Worm (Caenorhabditis elegans) whole organism, L1 larva: ENCODE data around the gene scrm-8.

Experiments used
- C34B4.2 ChIP-seq: sonication (generic microtip); optimal IDR thresholded peaks from 2 replicates; lab custom pipeline; 2017; ENCODE audit warnings: mild to moderate bottlenecking, missing genetic modification characterization, missing compliant biosample characterization
- F16B12.6 ChIP-seq: fragments of 150-350 bp; optimal IDR thresholded peaks from 2 replicates; lab custom pipeline; 2014; ENCODE audit warnings: missing biosample characterization, missing genetic modification characterization
- alr-1 ChIP-seq: fragments of 200-800 bp; sonication (Bioruptor generic); optimal IDR thresholded peaks from 2 replicates; lab custom pipeline; 2018; ENCODE audit warnings: borderline replicate concordance, mild to moderate bottlenecking, missing genetic modification characterization, missing compliant biosample characterization
- blmp-1 ChIP-seq: fragments of 150-350 bp; optimal IDR thresholded peaks from 2 replicates; lab custom pipeline; 2014; ENCODE audit warnings: missing biosample characterization, missing genetic modification characterization
- ceh-8 ChIP-seq: fragments of 200-800 bp; sonication (Bioruptor generic); optimal IDR thresholded peaks from 2 replicates; lab custom pipeline; 2018; ENCODE audit warnings: mild to moderate bottlenecking, missing genetic modification characterization, moderate library complexity, missing compliant biosample characterization
- ceh-82 ChIP-seq, 3 experiments: fragments of 150-350 bp in 1 of 3; sonication (generic microtip) in 2 of 3; optimal IDR thresholded peaks; 2 replicates each; lab custom pipeline; 2014 to 2017; ENCODE audit warnings: missing biosample characterization in 3 of 3, missing genetic modification characterization in 3 of 3
- ceh-88 ChIP-seq: fragments of 200-800 bp; sonication (Bioruptor generic); IDR thresholded peaks from 2 replicates; pipeline ENCODE4 v1.3.6; 2022; ENCODE audit warnings: missing genetic modification characterization, missing compliant biosample characterization
- ceh-90 ChIP-seq: sonication (generic microtip); optimal IDR thresholded peaks from 2 replicates; lab custom pipeline; 2016; ENCODE audit warnings: missing genetic modification characterization, missing compliant biosample characterization
- dpl-1 ChIP-seq, 3 experiments: fragments of 150-350 bp in 2 of 3; sonication (generic microtip) in 1 of 3; optimal IDR thresholded peaks; 2 replicates each; lab custom pipeline; 2014 to 2017; ENCODE audit warnings: missing biosample characterization in 3 of 3, missing genetic modification characterization in 3 of 3, missing genetic modification reagents in 3 of 3
- efl-1 ChIP-seq, 4 experiments: fragments of 150-350 bp; optimal IDR thresholded peaks in 3 of 4; peaks in 1 of 4; 1 replicate in 1 of 4; 2 replicates in 3 of 4; lab custom pipeline; 2014; ENCODE audit warnings: missing biosample characterization in 2 of 4, missing genetic modification characterization in 2 of 4, missing genetic modification reagents in 2 of 4
- efl-3 ChIP-seq: fragments of 200-800 bp; sonication (Bioruptor generic); optimal IDR thresholded peaks from 2 replicates; lab custom pipeline; 2018; ENCODE audit warnings: mild to moderate bottlenecking, missing genetic modification characterization, missing compliant biosample characterization
- fkh-10 ChIP-seq: sonication (generic microtip); optimal IDR thresholded peaks from 2 replicates; lab custom pipeline; 2017; ENCODE audit warnings: missing biosample characterization, missing genetic modification reagents, missing genetic modification characterization
- hlh-17 ChIP-seq: fragments of 200-800 bp; sonication (Bioruptor generic); optimal IDR thresholded peaks from 2 replicates; lab custom pipeline; 2018; ENCODE audit warnings: missing genetic modification characterization, mild to moderate bottlenecking, missing compliant biosample characterization, moderate library complexity, borderline replicate concordance
- hpl-2 ChIP-seq: fragments of 150-350 bp; optimal IDR thresholded peaks from 2 replicates; lab custom pipeline; 2014; ENCODE audit warnings: missing biosample characterization, missing genetic modification reagents, missing genetic modification characterization
- isw-1 ChIP-seq: fragments of 200-800 bp; sonication (Bioruptor generic); IDR thresholded peaks from 2 replicates; pipeline ENCODE4 v1.3.6; 2022; ENCODE audit warnings: missing genetic modification characterization, missing compliant biosample characterization
- jun-1 ChIP-seq: fragments of 150-350 bp; optimal IDR thresholded peaks from 2 replicates; lab custom pipeline; 2014; ENCODE audit warnings: missing biosample characterization, missing genetic modification reagents, missing genetic modification characterization
- lin-15B ChIP-seq: fragments of 150-350 bp; sonication (generic microtip); optimal IDR thresholded peaks from 3 replicates; lab custom pipeline; 2014; ENCODE audit warnings: missing biosample characterization, missing genetic modification characterization
- lsy-2 ChIP-seq, 2 experiments: fragments of 150-350 bp; optimal IDR thresholded peaks; 2 replicates each; lab custom pipeline; 2014; ENCODE audit warnings: missing biosample characterization in 2 of 2, missing genetic modification characterization in 2 of 2
- mab-9 ChIP-seq: fragments of 200-800 bp; sonication (Bioruptor generic); IDR thresholded peaks from 2 replicates; pipeline ENCODE4 v1.3.6; 2022; ENCODE audit warnings: missing genetic modification reagents, missing genetic modification characterization, missing compliant biosample characterization
- nhr-19 ChIP-seq: fragments of 200-800 bp; sonication (Bioruptor generic); conservative IDR thresholded peaks from 2 replicates; pipeline ENCODE4 v1.3.6; 2022; ENCODE audit warnings: missing genetic modification characterization, missing compliant biosample characterization
- nhr-20 ChIP-seq: sonication (generic microtip); optimal IDR thresholded peaks from 2 replicates; lab custom pipeline; 2016; ENCODE audit warnings: mild to moderate bottlenecking, missing genetic modification characterization, missing compliant biosample characterization
- nhr-237 ChIP-seq: fragments of 150-350 bp; optimal IDR thresholded peaks from 2 replicates; lab custom pipeline; 2014; ENCODE audit warnings: missing biosample characterization, missing genetic modification characterization
- nhr-85 ChIP-seq: sonication (generic microtip); peaks from one replicate; lab custom pipeline; 2016; ENCODE audit warnings: missing genetic modification characterization, inconsistent platforms, missing compliant biosample characterization
- pag-3 ChIP-seq: sonication (generic microtip); optimal IDR thresholded peaks from 2 replicates; lab custom pipeline; 2017; ENCODE audit warnings: missing genetic modification characterization, mild to moderate bottlenecking, missing compliant biosample characterization, antibody characterized with exemption, borderline replicate concordance; ENCODE audit not compliant: insufficient read depth
- rnt-1 ChIP-seq: sonication (generic microtip); optimal IDR thresholded peaks from 2 replicates; lab custom pipeline; 2016; ENCODE audit warnings: mild to moderate bottlenecking, missing genetic modification characterization, moderate library complexity, missing compliant biosample characterization
- sox-4 ChIP-seq: sonication (generic microtip); optimal IDR thresholded peaks from 2 replicates; lab custom pipeline; 2016; ENCODE audit warnings: missing genetic modification characterization, missing compliant biosample characterization
- swsn-7 ChIP-seq: sonication (generic microtip); optimal IDR thresholded peaks from 2 replicates; lab custom pipeline; 2016; ENCODE audit warnings: missing genetic modification characterization, missing compliant biosample characterization
- unc-130 ChIP-seq: fragments of 150-350 bp; optimal IDR thresholded peaks from 2 replicates; lab custom pipeline; 2017; ENCODE audit warnings: missing biosample characterization, missing genetic modification characterization, inconsistent platforms
- unc-98 ChIP-seq: fragments of 200-800 bp; sonication (Bioruptor generic); IDR thresholded peaks from 2 replicates; pipeline ENCODE4 v1.3.6; 2022; ENCODE audit warnings: missing genetic modification characterization, missing compliant biosample characterization
- vab-15 ChIP-seq: sonication (generic microtip); optimal IDR thresholded peaks from 2 replicates; lab custom pipeline; 2017; ENCODE audit warnings: missing genotype, mild to moderate bottlenecking, missing genetic modification characterization, missing compliant biosample characterization
- zip-4 ChIP-seq: fragments of 200-800 bp; sonication (Bioruptor generic); optimal IDR thresholded peaks from 2 replicates; lab custom pipeline; 2018; ENCODE audit warnings: mild to moderate bottlenecking, missing genetic modification characterization, moderate library complexity, missing compliant biosample characterization

Gene scrm-8

DNA sequence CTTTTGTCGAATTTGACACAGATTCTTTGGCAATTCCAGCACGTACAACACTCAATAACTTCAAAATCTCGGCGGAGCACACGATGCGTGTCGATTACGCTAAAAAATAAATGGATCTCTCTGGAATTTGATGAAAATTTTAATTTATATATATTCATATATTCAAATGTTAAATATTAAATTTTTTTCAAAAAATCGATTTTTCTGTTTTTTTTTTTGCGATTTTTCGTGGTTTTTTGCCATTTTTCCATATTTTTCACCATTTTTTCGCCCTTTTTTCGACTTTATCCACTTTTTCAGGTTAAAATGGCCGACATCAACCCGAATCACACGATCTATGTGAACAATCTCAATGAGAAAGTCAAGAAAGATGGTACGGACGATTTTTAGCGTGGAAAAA, 9.3 kb downstream of the scrm-8 start, which contains the start of gene rnp-3:
Gene rnp-3 (plus strand): TSS at position 301 of the 400 bp plus-strand sequence.
- TF ChIP-seq lsy-2 (tag; optimal IDR thresholded peaks at IDR 0.05; lab: Kevin White, UChicago) (no peak), alr-1 (tag; lab: Kevin White, UChicago) (no peak), unc-98 (GFP tag; lab: Robert Waterston, UW) (no peak), vab-15 (tag; lab: Kevin White, UChicago) (no peak), nhr-85 (tag; lab: Kevin White, UChicago) (no peak), F16B12.6 (no peak), ceh-88 (GFP tag; lab: Robert Waterston, UW) (no peak), rnt-1 (tag; lab: Kevin White, UChicago) (no peak), sox-4 (tag; lab: Kevin White, UChicago) (no peak), efl-3 (GFP tag; lab: Kevin White, UChicago) (no peak), blmp-1 (no peak)

DNA sequence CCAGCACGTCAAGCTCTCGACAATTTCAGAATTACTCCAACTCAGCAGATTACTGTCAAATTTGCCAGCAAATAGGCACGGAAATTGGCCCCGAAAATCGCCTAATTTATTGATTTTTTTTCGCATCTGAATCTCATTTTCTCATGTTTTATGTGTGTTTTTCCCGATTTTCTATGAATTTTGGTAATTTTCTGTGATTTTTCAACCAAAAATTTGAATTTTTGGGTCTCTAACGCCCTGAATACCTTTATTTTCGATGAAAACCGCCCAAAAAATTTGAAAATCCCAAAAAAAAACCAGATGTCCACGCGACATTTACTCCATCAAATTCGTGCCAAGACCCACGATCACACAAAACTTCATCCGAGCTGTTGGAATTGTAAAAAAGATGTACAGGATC, 11.6 kb downstream of the scrm-8 start, which contains the start of gene dnj-15:
Gene dnj-15 (plus strand): TSS at position 301 of the 400 bp plus-strand sequence.
- TF ChIP-seq zip-4 (GFP tag; lab: Kevin White, UChicago), result no peak
- TF ChIP-seq mab-9 (GFP tag; lab: Robert Waterston, UW), result no peak
- TF ChIP-seq hlh-17 (GFP tag; lab: Kevin White, UChicago), result no peak
- no peak for TF ChIP-seq ceh-8 (GFP tag; lab: Kevin White, UChicago)
- TF ChIP-seq unc-130, result no peak
- TF ChIP-seq jun-1 (tag; lab: Kevin White, UChicago), result no peak
- TF ChIP-seq hpl-2 (GFP tag; lab: Kevin White, UChicago), result no peak
- no peak for TF ChIP-seq isw-1 (GFP tag; lab: Robert Waterston, UW)
- TF ChIP-seq swsn-7 (tag; lab: Kevin White, UChicago), result no peak
- no peak for TF ChIP-seq pag-3 (tag; lab: Kevin White, UChicago)
- no peak for TF ChIP-seq lsy-2 (tag; optimal IDR thresholded peaks at IDR 0.05; lab: Kevin White, UChicago)
- no peak for TF ChIP-seq ceh-82 (tag; optimal IDR thresholded peaks at IDR 0.05; lab: Kevin White, UChicago)
- TF ChIP-seq fkh-10 (GFP tag; lab: Kevin White, UChicago), result no peak
- TF ChIP-seq, all 84 proteins: peak for 0

DNA sequence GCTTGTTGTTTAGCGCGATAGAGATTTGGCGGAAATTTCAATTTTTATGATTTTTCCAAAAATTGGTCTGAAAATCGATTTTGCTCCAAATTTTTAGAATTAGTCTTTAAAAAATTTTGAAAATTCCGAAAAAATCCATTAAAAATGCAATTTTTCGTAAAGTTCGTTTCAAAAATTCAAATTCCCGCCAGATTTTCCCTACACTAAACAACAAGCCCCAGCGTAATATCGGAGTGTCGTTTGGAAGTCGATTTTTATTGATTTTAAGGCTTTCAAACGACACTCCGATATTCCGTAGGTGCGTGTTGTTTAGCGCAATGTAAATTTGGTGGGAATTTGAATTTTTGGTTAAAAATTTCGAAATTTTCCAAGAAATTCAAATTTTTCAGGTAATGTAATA, 12.2 kb downstream of the scrm-8 start:
- TF ChIP-seq nhr-19 (GFP tag; lab: Robert Waterston, UW) (no peak), efl-1 (optimal IDR thresholded peaks at IDR 0.05; lab: Kevin White, UChicago) (no peak), efl-1 (GFP tag; optimal IDR thresholded peaks at IDR 0.05 in 1 of 2; lab: Kevin White, UChicago) (peak; percentile 38 to 51), F16B12.6 (no peak), nhr-237 (tag; lab: Kevin White, UChicago) (no peak), dpl-1 (GFP tag; optimal IDR thresholded peaks at IDR 0.05; lab: Kevin White, UChicago) (peak in 1 of 3 experiments; percentile 9), nhr-85 (tag; lab: Kevin White, UChicago) (peak; percentile 33), nhr-20 (tag; lab: Kevin White, UChicago) (no peak), rnt-1 (tag; lab: Kevin White, UChicago) (no peak)
- TF ChIP-seq, all 84 proteins: peak for 3

- TF ChIP-seq dpl-1 (GFP tag; optimal IDR thresholded peaks at IDR 0.05; lab: Kevin White, UChicago) (peak in 1 of 3 experiments; percentile 10), efl-1 (optimal IDR thresholded peaks at IDR 0.05; lab: Kevin White, UChicago) (peak; percentile 13 to 28), efl-1 (GFP tag; optimal IDR thresholded peaks at IDR 0.05 in 1 of 2; lab: Kevin White, UChicago) (peak; percentile 29 to 91), jun-1 (tag; lab: Kevin White, UChicago) (no peak), ceh-90 (tag; lab: Kevin White, UChicago) (no peak), lin-15B (tag; lab: Kevin White, UChicago) (peak; percentile 23)
Measured at ce11 chrIV:4177560-4177959, 13.1 kb downstream of the scrm-8 start.

DNA sequence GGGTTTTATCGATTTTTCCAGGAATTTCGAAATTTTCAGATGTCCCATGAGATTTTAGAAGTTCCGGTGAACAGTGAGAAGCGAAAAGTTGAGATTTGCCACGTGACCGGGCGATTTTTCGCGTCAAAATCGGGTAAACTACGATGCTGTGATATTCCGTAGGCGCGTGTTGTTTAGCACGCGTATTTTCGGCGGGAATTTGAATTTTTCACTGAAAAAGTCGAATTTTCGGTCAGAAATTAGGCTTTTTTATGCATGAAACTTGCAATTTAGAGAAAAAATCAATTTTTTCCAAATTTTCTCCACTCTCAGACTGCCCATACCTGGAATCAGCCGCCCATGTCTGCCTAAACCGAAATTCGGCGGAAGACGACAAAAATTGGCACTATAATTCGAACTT, 13.9 kb downstream of the scrm-8 start, which contains the start of gene tsen-34:
Gene tsen-34 (plus strand): TSS at position 34 of the 400 bp plus-strand sequence.
- TF ChIP-seq C34B4.2 (tag; lab: Kevin White, UChicago) (no peak), nhr-85 (tag; lab: Kevin White, UChicago) (peak; percentile 76), efl-1 (optimal IDR thresholded peaks at IDR 0.05; lab: Kevin White, UChicago) (no peak), efl-1 (GFP tag; optimal IDR thresholded peaks at IDR 0.05 in 1 of 2; lab: Kevin White, UChicago) (peak in 1 of 2 experiments; percentile 91)
